Fruit fly (Drosophila melanogaster) whole organism, embryonic: ENCODE data around the gene Ptpmeg2.
A peak's percentile ranks its signal among the peaks of the same experiment; 100 is the strongest.

ENCODE experiments used
- Aef1 ChIP-seq: fragments of 200-800 bp; sonication (Bioruptor generic); IDR thresholded peaks from 3 replicates; pipeline ENCODE4 v1.3.6; 2022; ENCODE audit warnings: missing biosample characterization, missing genetic modification characterization
- B-H1 ChIP-seq: fragments of 200-800 bp; sonication (Bioruptor generic); IDR thresholded peaks from 3 replicates; pipeline ENCODE4 v1.3.6; 2022; ENCODE audit warnings: missing biosample characterization, missing genetic modification characterization
- Bgb ChIP-seq: fragments of 200-800 bp; sonication (Bioruptor generic); IDR thresholded peaks from 2 replicates; pipeline ENCODE4 v1.3.6; 2022; ENCODE audit warnings: missing biosample characterization, missing genetic modification characterization; ENCODE audit not compliant: partially characterized antibody
- CG11504 ChIP-seq: fragments of 200-800 bp; sonication (Bioruptor generic); optimal IDR thresholded peaks from 3 replicates; lab custom pipeline; 2019; ENCODE audit warnings: missing biosample characterization, mild to moderate bottlenecking, missing genetic modification characterization, moderate library complexity
- CG11695 ChIP-seq: fragments of 200-800 bp; sonication (Bioruptor generic); IDR thresholded peaks from 3 replicates; pipeline ENCODE4 v1.3.6; 2022; ENCODE audit warnings: missing biosample characterization, missing genetic modification characterization
- CG12104 ChIP-seq: fragments of 200-800 bp; sonication (Bioruptor generic); optimal IDR thresholded peaks from 3 replicates; lab custom pipeline; 2016; ENCODE audit warnings: missing biosample characterization, missing genetic modification characterization
- CG12219 ChIP-seq: fragments of 200-800 bp; sonication (Bioruptor generic); optimal IDR thresholded peaks from 3 replicates; lab custom pipeline; 2018; ENCODE audit warnings: missing biosample characterization, mild to moderate bottlenecking, missing genetic modification characterization
- CG13296 ChIP-seq: fragments of 200-800 bp; sonication (Bioruptor generic); optimal IDR thresholded peaks from 3 replicates; lab custom pipeline; 2018; ENCODE audit warnings: missing biosample characterization, mild to moderate bottlenecking, missing genetic modification characterization
- CG17186 ChIP-seq: fragments of 200-800 bp; sonication (Bioruptor generic); optimal IDR thresholded peaks from 3 replicates; lab custom pipeline; 2017; ENCODE audit warnings: missing biosample characterization, missing genetic modification reagents, missing genetic modification characterization
- CG17361 ChIP-seq: fragments of 200-800 bp; sonication (Bioruptor generic); IDR thresholded peaks from 3 replicates; pipeline ENCODE4 v1.3.6; 2022; ENCODE audit warnings: missing biosample characterization, missing genetic modification characterization
- CG17568 ChIP-seq: fragments of 200-800 bp; sonication (Bioruptor generic); optimal IDR thresholded peaks from 2 replicates; lab custom pipeline; 2018; ENCODE audit warnings: missing biosample characterization, mild to moderate bottlenecking, missing genetic modification characterization, moderate library complexity
- CG2129 ChIP-seq: fragments of 200-800 bp; sonication (Bioruptor generic); IDR thresholded peaks from 2 replicates; pipeline ENCODE4 v1.3.6; 2022; ENCODE audit warnings: missing biosample characterization, missing genetic modification characterization; ENCODE audit not compliant: partially characterized antibody
- CG34376 ChIP-seq: fragments of 200-800 bp; sonication (Bioruptor generic); optimal IDR thresholded peaks from 2 replicates; lab custom pipeline; 2018; ENCODE audit warnings: missing biosample characterization, mild to moderate bottlenecking, missing genetic modification characterization
- CG4282 ChIP-seq: fragments of 200-800 bp; sonication (Bioruptor generic); optimal IDR thresholded peaks from 2 replicates; lab custom pipeline; 2016; ENCODE audit warnings: missing biosample characterization, missing genetic modification characterization
- CG7372 ChIP-seq: fragments of 200-800 bp; sonication (Bioruptor generic); IDR thresholded peaks from 2 replicates; pipeline ENCODE4 v1.3.6; 2022; ENCODE audit warnings: missing biosample characterization, missing genetic modification characterization
- CG8765 ChIP-seq: fragments of 200-800 bp; sonication (Bioruptor generic); IDR thresholded peaks from 2 replicates; pipeline ENCODE4 v1.3.6; 2022; ENCODE audit warnings: missing biosample characterization, missing genetic modification characterization
- CG9215 ChIP-seq: fragments of 200-800 bp; sonication (Bioruptor generic); IDR thresholded peaks from 2 replicates; pipeline ENCODE4 v1.3.6; 2022; ENCODE audit warnings: missing biosample characterization, missing genetic modification characterization
- CG9797 ChIP-seq: fragments of 200-800 bp; sonication (Bioruptor generic); optimal IDR thresholded peaks from 3 replicates; lab custom pipeline; 2018; ENCODE audit warnings: missing biosample characterization, mild to moderate bottlenecking, missing genetic modification characterization
- CG9932 ChIP-seq: fragments of 200-800 bp; sonication (Bioruptor generic); IDR thresholded peaks from 2 replicates; pipeline ENCODE4 v1.3.6; 2022; ENCODE audit warnings: missing biosample characterization, missing genetic modification characterization
- Camta ChIP-seq: fragments of 200-800 bp; sonication (Bioruptor generic); optimal IDR thresholded peaks from 2 replicates; lab custom pipeline; 2016; ENCODE audit warnings: missing biosample characterization, missing genetic modification characterization
- Deaf1 ChIP-seq: fragments of 200-800 bp; optimal IDR thresholded peaks from 3 replicates; lab custom pipeline; 2019; ENCODE audit warnings: missing biosample characterization, mild to moderate bottlenecking, missing genetic modification characterization, moderate library complexity
- Dref ChIP-seq: fragments of 200-800 bp; sonication (Bioruptor generic); IDR thresholded peaks from 2 replicates; pipeline ENCODE4 v1.3.6; 2022; ENCODE audit warnings: missing biosample characterization, missing genetic modification characterization
- Fer3 ChIP-seq: fragments of 200-800 bp; sonication (Bioruptor generic); optimal IDR thresholded peaks from 2 replicates; lab custom pipeline; 2018; ENCODE audit warnings: missing biosample characterization, mild to moderate bottlenecking, missing genetic modification characterization, moderate library complexity
- HLH54F ChIP-seq: fragments of 200-800 bp; sonication (Bioruptor generic); optimal IDR thresholded peaks from 3 replicates; lab custom pipeline; 2016; ENCODE audit warnings: missing biosample characterization, missing genetic modification characterization
- Hr39 ChIP-seq: fragments of >200 bp; optimal IDR thresholded peaks from 2 replicates; lab custom pipeline; 2017
- Kr ChIP-seq: fragments of 200-800 bp; sonication (Bioruptor generic); optimal IDR thresholded peaks from 2 replicates; lab custom pipeline; 2017; ENCODE audit warnings: missing biosample characterization, mild to moderate bottlenecking, missing genetic modification characterization
- MBD-R2 ChIP-seq: fragments of 200-800 bp; sonication (Bioruptor generic); IDR thresholded peaks from 2 replicates; pipeline ENCODE4 v1.3.6; 2022; ENCODE audit warnings: missing biosample characterization, missing genetic modification characterization
- MESR4 ChIP-seq: fragments of 200-800 bp; sonication (Bioruptor generic); optimal IDR thresholded peaks from 2 replicates; lab custom pipeline; 2018; ENCODE audit warnings: missing biosample characterization, mild to moderate bottlenecking, missing genetic modification characterization, moderate library complexity
- Neu2 ChIP-seq: fragments of 200-800 bp; sonication (Bioruptor generic); optimal IDR thresholded peaks from 3 replicates; lab custom pipeline; 2016; ENCODE audit warnings: missing biosample characterization, missing genetic modification characterization, borderline replicate concordance
- Oaz ChIP-seq: fragments of 200-800 bp; sonication (Bioruptor generic); IDR thresholded peaks from 2 replicates; pipeline ENCODE4 v1.3.6; 2022; ENCODE audit warnings: missing biosample characterization, missing genetic modification characterization
- Rx ChIP-seq: fragments of 200-800 bp; sonication (Bioruptor generic); IDR thresholded peaks from 2 replicates; pipeline ENCODE4 v1.3.6; 2022; ENCODE audit warnings: missing biosample characterization, missing genetic modification characterization
- Stat92E ChIP-seq, 3 experiments: fragments of >200 bp in 2 of 3; fragments of 200-800 bp in 1 of 3; sonication (Bioruptor generic) in 1 of 3; optimal IDR thresholded peaks; 2 replicates each; lab custom pipeline; 2017 to 2019; ENCODE audit warnings: missing biosample characterization in 3 of 3, missing genetic modification characterization in 3 of 3, mild to moderate bottlenecking in 1 of 3, moderate library complexity in 1 of 3
- TFAM ChIP-seq: fragments of 200-800 bp; sonication (Bioruptor generic); optimal IDR thresholded peaks from 2 replicates; lab custom pipeline; 2017; ENCODE audit warnings: missing biosample characterization, missing genetic modification characterization, inconsistent platforms
- Xbp1 ChIP-seq: fragments of 200-800 bp; sonication (Bioruptor generic); optimal IDR thresholded peaks from 3 replicates; lab custom pipeline; 2016; ENCODE audit warnings: missing biosample characterization, mild to moderate bottlenecking, missing genetic modification characterization
- YL-1 ChIP-seq: fragments of 200-800 bp; sonication (Bioruptor generic); optimal IDR thresholded peaks from 3 replicates; lab custom pipeline; 2017; ENCODE audit warnings: missing biosample characterization, mild to moderate bottlenecking, missing genetic modification characterization
- az2 ChIP-seq: fragments of 200-800 bp; sonication (Bioruptor generic); optimal IDR thresholded peaks from 3 replicates; lab custom pipeline; 2016; ENCODE audit warnings: missing biosample characterization, missing genetic modification characterization
- bsh ChIP-seq, 2 experiments: fragments of 200-800 bp; sonication (Bioruptor generic); optimal IDR thresholded peaks; 2 replicates each; lab custom pipeline; 2017 to 2018; ENCODE audit warnings: mild to moderate bottlenecking in 2 of 2, missing biosample characterization in 2 of 2, missing genetic modification characterization in 2 of 2, moderate library complexity in 1 of 2
- cwo ChIP-seq: fragments of 200-800 bp; sonication (Bioruptor generic); optimal IDR thresholded peaks from 3 replicates; lab custom pipeline; 2017; ENCODE audit warnings: missing biosample characterization, missing genetic modification characterization, mild to moderate bottlenecking, moderate library complexity, missing genetic modification reagents
- gce ChIP-seq: fragments of 200-800 bp; sonication (Bioruptor generic); IDR thresholded peaks from 3 replicates; pipeline ENCODE4 v1.3.6; 2022; ENCODE audit warnings: missing biosample characterization, missing genetic modification characterization
- ken ChIP-seq: fragments of 200-800 bp; sonication (Bioruptor generic); IDR thresholded peaks from 3 replicates; pipeline ENCODE4 v1.3.6; 2022; ENCODE audit warnings: missing biosample characterization, missing genetic modification characterization
- lab ChIP-seq: fragments of 200-800 bp; sonication (Bioruptor generic); optimal IDR thresholded peaks from 3 replicates; lab custom pipeline; 2017; ENCODE audit warnings: missing biosample characterization, missing genetic modification characterization, mild to moderate bottlenecking, moderate library complexity, missing genetic modification reagents
- luna ChIP-seq: fragments of 200-800 bp; sonication (Bioruptor generic); optimal IDR thresholded peaks from 2 replicates; lab custom pipeline; 2016; ENCODE audit warnings: missing biosample characterization, missing genetic modification characterization
- mirr ChIP-seq: fragments of 200-800 bp; sonication (Bioruptor generic); optimal IDR thresholded peaks from 3 replicates; lab custom pipeline; 2018; ENCODE audit warnings: missing biosample characterization, mild to moderate bottlenecking, missing genetic modification characterization
- nom ChIP-seq: fragments of 200-800 bp; sonication (Bioruptor generic); optimal IDR thresholded peaks from 2 replicates; lab custom pipeline; 2017; ENCODE audit warnings: missing biosample characterization, missing genetic modification characterization, mild to moderate bottlenecking, moderate library complexity, missing genetic modification reagents
- otp ChIP-seq: fragments of 200-800 bp; sonication (Bioruptor generic); IDR thresholded peaks from 3 replicates; pipeline ENCODE4, ENCODE4 v1.3.6; 2022; ENCODE audit warnings: missing biosample characterization, missing genetic modification characterization
- peb ChIP-seq: fragments of 200-800 bp; sonication (Bioruptor generic); IDR thresholded peaks from 2 replicates; pipeline ENCODE4 v1.3.6; 2022; ENCODE audit warnings: missing biosample characterization, missing genetic modification characterization
- pita ChIP-seq: fragments of 200-800 bp; sonication (Bioruptor generic); optimal IDR thresholded peaks from 2 replicates; lab custom pipeline; 2017; ENCODE audit warnings: missing biosample characterization, mild to moderate bottlenecking, missing genetic modification characterization
- pum ChIP-seq: fragments of 200-800 bp; sonication (Bioruptor generic); optimal IDR thresholded peaks from 2 replicates; lab custom pipeline; 2016; ENCODE audit warnings: missing biosample characterization, missing genetic modification characterization
- scrt ChIP-seq: fragments of 200-800 bp; sonication (Bioruptor generic); optimal IDR thresholded peaks from 2 replicates; lab custom pipeline; 2018; ENCODE audit warnings: missing biosample characterization, mild to moderate bottlenecking, missing genetic modification characterization, moderate library complexity
- sima ChIP-seq: fragments of 200-800 bp; sonication (Bioruptor generic); optimal IDR thresholded peaks from 2 replicates; lab custom pipeline; 2016; ENCODE audit warnings: missing biosample characterization, missing genetic modification characterization
- tap ChIP-seq: fragments of 200-800 bp; optimal IDR thresholded peaks from 3 replicates; lab custom pipeline; 2019; ENCODE audit warnings: missing biosample characterization, mild to moderate bottlenecking, missing genetic modification characterization, moderate library complexity
- zfh1 ChIP-seq: fragments of 200-800 bp; sonication (Bioruptor generic); IDR thresholded peaks from 3 replicates; pipeline ENCODE4 v1.3.6; 2022; ENCODE audit warnings: missing biosample characterization, missing genetic modification characterization

Ptpmeg2 gene

dm6 chrX:9589928-9590327 is 69.0 kb downstream of the Ptpmeg2 start (continued):
- TF ChIP-seq bsh (GFP tag; optimal IDR thresholded peaks at IDR 0.05; lab: Kevin White, UChicago) = peak in 1 of 2 experiments; percentile 48
- TF ChIP-seq scrt (GFP tag; lab: Kevin White, UChicago) = peak; percentile 7
- TF ChIP-seq CG9932 (GFP tag; lab: Robert Waterston, UW) = 0 out of 2 replicates have a peak, but pooled peaks have one; percentile 21
- no peak for TF ChIP-seq peb (GFP tag; lab: Robert Waterston, UW)
- TF ChIP-seq CG4282 (GFP tag; lab: Kevin White, UChicago) = no peak
- no peak for TF ChIP-seq luna (GFP tag; lab: Kevin White, UChicago)
- no peak for TF ChIP-seq CG8765 (GFP tag; lab: Robert Waterston, UW)
- TF ChIP-seq Xbp1 (GFP tag; lab: Kevin White, UChicago) = peak; percentile 57
- TF ChIP-seq CG11504 (tag; lab: Kevin White, UChicago) = peak; percentile 77
- no peak for TF ChIP-seq TFAM (GFP tag; lab: Kevin White, UChicago)
- peak; percentile 8 for TF ChIP-seq CG34376 (GFP tag; lab: Kevin White, UChicago)
- TF ChIP-seq CG11695 (GFP tag; lab: Robert Waterston, UW) = peak; percentile 54; the same call in 2 of the 3 replicates
- TF ChIP-seq Stat92E (GFP tag; optimal IDR thresholded peaks at IDR 0.05; lab: Kevin White, UChicago) = no peak
- TF ChIP-seq MESR4 (GFP tag; lab: Kevin White, UChicago) = no peak
- TF ChIP-seq Camta (GFP tag; lab: Kevin White, UChicago) = no peak
- no peak for TF ChIP-seq CG2129 (GFP tag; lab: Robert Waterston, UW)
- TF ChIP-seq Deaf1 (tag; lab: Kevin White, UChicago) = peak; percentile 3
- TF ChIP-seq HLH54F (GFP tag; lab: Kevin White, UChicago) = no peak
- TF ChIP-seq zfh1 (GFP tag; lab: Robert Waterston, UW) = no peak
- TF ChIP-seq CG17568 (GFP tag; lab: Kevin White, UChicago) = no peak
- no peak for TF ChIP-seq Aef1 (GFP tag; lab: Robert Waterston, UW)
- peak; percentile 52 for TF ChIP-seq CG13296 (GFP tag; lab: Kevin White, UChicago)
- TF ChIP-seq Dref (GFP tag; lab: Robert Waterston, UW) = no peak
- TF ChIP-seq Fer3 (tag; lab: Kevin White, UChicago) = peak; percentile 45
- TF ChIP-seq sima (GFP tag; lab: Kevin White, UChicago) = no peak
- no peak for TF ChIP-seq Rx (GFP tag; lab: Robert Waterston, UW)
- peak; percentile 18; the same call in 1 of the 2 replicates for TF ChIP-seq MBD-R2 (GFP tag; lab: Robert Waterston, UW)
- TF ChIP-seq Oaz = no peak
- TF ChIP-seq gce (GFP tag; lab: Robert Waterston, UW) = no peak
- TF ChIP-seq CG7372 (GFP tag; lab: Robert Waterston, UW) = no peak
- no peak for TF ChIP-seq B-H1 (GFP tag; lab: Robert Waterston, UW)
- peak; percentile 51 for TF ChIP-seq CG12219
- no peak for TF ChIP-seq pita (GFP tag; lab: Kevin White, UChicago)
- TF ChIP-seq pum = no peak
- TF ChIP-seq CG12104 (GFP tag; lab: Kevin White, UChicago) = peak; percentile 13
- peak; percentile 54 for TF ChIP-seq tap
- TF ChIP-seq CG9215 (GFP tag; lab: Robert Waterston, UW) = no peak; the same call in 1 of the 2 replicates
- TF ChIP-seq Kr (GFP tag; lab: Kevin White, UChicago) = no peak
- no peak for TF ChIP-seq Hr39 (lab: Kevin White, UChicago)
- no peak for TF ChIP-seq Bgb (GFP tag; lab: Robert Waterston, UW)
- TF ChIP-seq YL-1 (GFP tag; lab: Kevin White, UChicago) = no peak
- TF ChIP-seq Neu2 (GFP tag; lab: Kevin White, UChicago) = no peak
- TF ChIP-seq CG9797 = no peak
- peak; percentile 72 for TF ChIP-seq lab (GFP tag; lab: Kevin White, UChicago)
- peak; percentile 31 for TF ChIP-seq cwo (GFP tag; lab: Kevin White, UChicago)
- peak; percentile 36 for TF ChIP-seq az2 (GFP tag; lab: Kevin White, UChicago)
- TF ChIP-seq nom (GFP tag; lab: Kevin White, UChicago) = no peak
- TF ChIP-seq CG17186 = no peak
- TF ChIP-seq mirr (GFP tag; lab: Kevin White, UChicago) = no peak
- TF ChIP-seq otp (GFP tag; lab: Robert Waterston, UW) = no peak
- TF ChIP-seq CG17361 (GFP tag; lab: Robert Waterston, UW) = peak; percentile 62
- no peak for TF ChIP-seq ken (GFP tag; lab: Robert Waterston, UW)
